Worm (Caenorhabditis elegans) whole organism, early embryonic: ENCODE data around the gene sdz-36.

Experiments used
- B0310.2 ChIP-seq: sonication (generic microtip); optimal IDR thresholded peaks from 2 replicates; lab custom pipeline; 2016; ENCODE audit warnings: mild to moderate bottlenecking, missing genetic modification characterization, missing compliant biosample characterization
- F13C5.2 ChIP-seq: sonication (generic microtip); optimal IDR thresholded peaks from 2 replicates; lab custom pipeline; 2017; ENCODE audit warnings: mild to moderate bottlenecking, missing genetic modification characterization, inconsistent platforms, missing compliant biosample characterization
- ama-1 ChIP-seq: fragments of 150-350 bp; optimal IDR thresholded peaks from 2 replicates; lab custom pipeline; 2014
- ceh-13 ChIP-seq: fragments of 200-800 bp; sonication (Bioruptor generic); optimal IDR thresholded peaks from 2 replicates; lab custom pipeline; 2018; ENCODE audit warnings: mild to moderate bottlenecking, missing genetic modification characterization, missing compliant biosample characterization
- flt-1 ChIP-seq: fragments of 200-800 bp; sonication (Bioruptor generic); IDR thresholded peaks from 2 replicates; pipeline ENCODE4 v1.3.6; 2022; ENCODE audit warnings: missing genetic modification characterization, missing compliant biosample characterization
- hmbx-1 ChIP-seq: sonication (generic microtip); optimal IDR thresholded peaks from 2 replicates; lab custom pipeline; 2016; ENCODE audit warnings: mild to moderate bottlenecking, missing genetic modification characterization, missing compliant biosample characterization
- hmg-4 ChIP-seq: fragments of 200-800 bp; sonication (Bioruptor generic); optimal IDR thresholded peaks from 2 replicates; lab custom pipeline; 2018; ENCODE audit warnings: mild to moderate bottlenecking, missing genetic modification characterization, missing compliant biosample characterization
- hnd-1 ChIP-seq: sonication (generic microtip); optimal IDR thresholded peaks from 2 replicates; lab custom pipeline; 2016; ENCODE audit warnings: missing genetic modification characterization, missing compliant biosample characterization
- pes-1 ChIP-seq: fragments of 200-800 bp; sonication (Bioruptor generic); IDR thresholded peaks from 2 replicates; pipeline ENCODE4 v1.3.6; 2022; ENCODE audit warnings: missing genetic modification reagents, missing genetic modification characterization, missing compliant biosample characterization
- sea-1 ChIP-seq: fragments of 200-800 bp; sonication (Bioruptor generic); conservative IDR thresholded peaks from 2 replicates; pipeline ENCODE4 v1.3.6; 2022; ENCODE audit warnings: missing genetic modification characterization, missing compliant biosample characterization
- tbx-11 ChIP-seq: fragments of 200-800 bp; sonication (Bioruptor generic); IDR thresholded peaks from 2 replicates; pipeline ENCODE4 v1.3.6; 2022; ENCODE audit warnings: missing genetic modification characterization, missing compliant biosample characterization

- TF ChIP-seq pes-1 (GFP tag; lab: Robert Waterston, UW) (no peak), B0310.2 (tag; lab: Kevin White, UChicago) (no peak), flt-1 (GFP tag; lab: Robert Waterston, UW) (no peak), ama-1 (lab: Kevin White, UChicago) (no peak), F13C5.2 (no peak), tbx-11 (GFP tag; lab: Robert Waterston, UW) (no peak), sea-1 (GFP tag; lab: Robert Waterston, UW) (no peak), hmg-4 (GFP tag; lab: Kevin White, UChicago) (no peak), hmbx-1 (tag; lab: Kevin White, UChicago) (no peak), ceh-13 (GFP tag; lab: Kevin White, UChicago) (no peak), hnd-1 (tag; lab: Kevin White, UChicago) (no peak)
These were observed 16.9 kb upstream of the sdz-36 start for ce11 chrIV:9673683-9674336.
